Worm (Caenorhabditis elegans) whole organism, early embryonic: ENCODE measurements around the gene skr-19.

Source experiments
- F13C5.2 ChIP-seq: sonication (generic microtip); optimal IDR thresholded peaks from 2 replicates; lab custom pipeline; 2017; ENCODE audit warnings: mild to moderate bottlenecking, missing genetic modification characterization, inconsistent platforms, missing compliant biosample characterization
- ama-1 ChIP-seq: fragments of 150-350 bp; optimal IDR thresholded peaks from 2 replicates; lab custom pipeline; 2014
- ets-7 ChIP-seq: sonication (generic microtip); optimal IDR thresholded peaks from 2 replicates; lab custom pipeline; 2016; ENCODE audit warnings: missing genotype, missing genetic modification characterization, missing compliant biosample characterization
- flt-1 ChIP-seq: fragments of 200-800 bp; sonication (Bioruptor generic); IDR thresholded peaks from 2 replicates; pipeline ENCODE4 v1.3.6; 2022; ENCODE audit warnings: missing genetic modification characterization, missing compliant biosample characterization
- pes-1 ChIP-seq: fragments of 200-800 bp; sonication (Bioruptor generic); IDR thresholded peaks from 2 replicates; pipeline ENCODE4 v1.3.6; 2022; ENCODE audit warnings: missing genetic modification reagents, missing genetic modification characterization, missing compliant biosample characterization
- tra-4 ChIP-seq: sonication (generic microtip); optimal IDR thresholded peaks from 2 replicates; lab custom pipeline; 2017; ENCODE audit warnings: missing genetic modification characterization, missing compliant biosample characterization

ce11 chrX:13234879-13235278, 10.4 kb upstream of the skr-19 start, which contains the start of gene K08H2.2:
- TF ChIP-seq ama-1 (lab: Kevin White, UChicago), result no peak
- no peak for TF ChIP-seq F13C5.2 (tag; lab: Kevin White, UChicago)
- TF ChIP-seq flt-1 (GFP tag; lab: Robert Waterston, UW), result no peak
- no peak for TF ChIP-seq pes-1
- no peak for TF ChIP-seq tra-4 (tag; lab: Kevin White, UChicago)
- TF ChIP-seq ets-7, result no peak
